Worm (Caenorhabditis elegans) whole organism, L2 larva: Measurements from ENCODE around the gene C28G1.6.

ENCODE experiments used
- fos-1 ChIP-seq: fragments of 150-350 bp; optimal IDR thresholded peaks from 2 replicates; lab custom pipeline; 2014; ENCODE audit warnings: missing biosample characterization, missing genetic modification characterization
- nhr-12 ChIP-seq: fragments of 150-350 bp; optimal IDR thresholded peaks from 2 replicates; lab custom pipeline; 2014; ENCODE audit warnings: missing biosample characterization, missing genetic modification characterization
- unc-55 ChIP-seq: fragments of 150-350 bp; sonication (generic microtip); optimal IDR thresholded peaks from 3 replicates; lab custom pipeline; 2014; ENCODE audit warnings: missing biosample characterization, missing genetic modification reagents, missing genetic modification characterization
- unc-62 ChIP-seq: fragments of 150-350 bp; optimal IDR thresholded peaks from 2 replicates; lab custom pipeline; 2014; ENCODE audit warnings: missing biosample characterization, missing genetic modification reagents, missing genetic modification characterization

DNA sequence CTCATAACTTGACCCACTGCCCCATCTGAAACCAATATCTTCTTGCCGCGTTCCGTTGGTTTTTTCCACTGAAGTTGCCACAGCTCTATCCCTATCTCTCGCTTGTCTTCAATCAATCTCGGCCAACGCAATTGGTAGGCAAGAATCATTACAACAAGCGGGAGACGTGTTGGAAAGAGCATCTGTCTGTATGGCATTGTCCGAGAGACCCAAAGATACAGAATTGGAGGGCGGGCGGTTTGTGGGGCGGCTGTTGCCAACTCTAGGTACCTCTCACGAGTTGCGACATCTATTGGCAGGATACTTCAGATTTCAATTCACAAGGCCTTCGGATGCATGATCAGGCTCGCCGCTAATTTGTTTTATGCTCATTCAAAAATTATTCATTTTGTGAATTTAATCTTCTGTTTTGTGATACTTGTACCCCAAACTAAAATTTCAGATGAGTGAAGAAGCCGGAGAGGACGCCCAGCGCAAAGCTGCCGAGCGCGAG, 42.0 kb downstream of the C28G1.6 start, which contains the start of gene unc-27:
- TF ChIP-seq unc-55 (GFP tag; lab: Kevin White, UChicago) (no peak), nhr-12 (tag; lab: Kevin White, UChicago) (no peak), fos-1 (tag; lab: Kevin White, UChicago) (no peak), unc-62 (GFP tag; lab: Kevin White, UChicago) (no peak)
